Fruit fly (Drosophila melanogaster) whole organism, embryonic: ENCODE results near the gene CG31161.

Experiments used
- Aef1 ChIP-seq: fragments of 200-800 bp; sonication (Bioruptor generic); IDR thresholded peaks from 3 replicates; pipeline ENCODE4 v1.3.6; 2022; ENCODE audit warnings: missing biosample characterization, missing genetic modification characterization
- Asciz ChIP-seq: fragments of 200-800 bp; sonication (Bioruptor generic); optimal IDR thresholded peaks from 2 replicates; lab custom pipeline; 2017; ENCODE audit warnings: missing biosample characterization, mild to moderate bottlenecking, missing genetic modification characterization, missing genetic modification reagents
- Bgb ChIP-seq: fragments of 200-800 bp; sonication (Bioruptor generic); IDR thresholded peaks from 2 replicates; pipeline ENCODE4 v1.3.6; 2022; ENCODE audit warnings: missing biosample characterization, missing genetic modification characterization; ENCODE audit not compliant: partially characterized antibody
- CG12219 ChIP-seq: fragments of 200-800 bp; sonication (Bioruptor generic); optimal IDR thresholded peaks from 3 replicates; lab custom pipeline; 2018; ENCODE audit warnings: missing biosample characterization, mild to moderate bottlenecking, missing genetic modification characterization
- CG13287 ChIP-seq: fragments of 200-800 bp; sonication (Bioruptor generic); IDR thresholded peaks from 2 replicates; pipeline ENCODE4 v1.3.6; 2022; ENCODE audit warnings: missing biosample characterization, missing genetic modification characterization; ENCODE audit not compliant: partially characterized antibody
- CG13624 ChIP-seq: fragments of 200-800 bp; sonication (Bioruptor generic); optimal IDR thresholded peaks from 2 replicates; lab custom pipeline; 2016; ENCODE audit warnings: missing biosample characterization, missing genetic modification characterization
- CG14050 ChIP-seq: fragments of 200-800 bp; sonication (Bioruptor generic); IDR thresholded peaks from 3 replicates; pipeline ENCODE4 v1.3.6; 2022; ENCODE audit warnings: missing biosample characterization, missing genetic modification characterization
- CG14710 ChIP-seq: fragments of 200-800 bp; sonication (Bioruptor generic); optimal IDR thresholded peaks from 3 replicates; lab custom pipeline; 2019; ENCODE audit warnings: missing biosample characterization, mild to moderate bottlenecking, missing genetic modification characterization, moderate library complexity
- CG15073 ChIP-seq: fragments of 200-800 bp; sonication (Bioruptor generic); optimal IDR thresholded peaks from 2 replicates; lab custom pipeline; 2016; ENCODE audit warnings: missing biosample characterization, missing genetic modification characterization
- CG1529 ChIP-seq: fragments of 200-800 bp; sonication (Bioruptor generic); optimal IDR thresholded peaks from 3 replicates; lab custom pipeline; 2018; ENCODE audit warnings: missing biosample characterization, missing genetic modification characterization
- CG1603 ChIP-seq: fragments of 200-800 bp; sonication (Bioruptor generic); optimal IDR thresholded peaks from 2 replicates; lab custom pipeline; 2019; ENCODE audit warnings: missing biosample characterization, mild to moderate bottlenecking, missing genetic modification characterization, moderate library complexity
- CG2116 ChIP-seq: fragments of 200-800 bp; sonication (Bioruptor generic); optimal IDR thresholded peaks from 3 replicates; lab custom pipeline; 2018; ENCODE audit warnings: missing biosample characterization, mild to moderate bottlenecking, missing genetic modification characterization
- CG7271 ChIP-seq: fragments of 200-800 bp; sonication (Bioruptor generic); optimal IDR thresholded peaks from 2 replicates; lab custom pipeline; 2018; ENCODE audit warnings: missing biosample characterization, mild to moderate bottlenecking, missing genetic modification characterization, moderate library complexity
- CG7928 ChIP-seq: fragments of 200-800 bp; sonication (Bioruptor generic); optimal IDR thresholded peaks from 2 replicates; lab custom pipeline; 2017; ENCODE audit warnings: missing biosample characterization, mild to moderate bottlenecking, missing genetic modification characterization
- CG7963 ChIP-seq: fragments of 200-800 bp; sonication (Bioruptor generic); IDR thresholded peaks from 3 replicates; pipeline ENCODE4 v1.3.6; 2022; ENCODE audit warnings: missing biosample characterization, missing genetic modification characterization; ENCODE audit not compliant: partially characterized antibody
- CG8359 ChIP-seq: fragments of 200-800 bp; sonication (Bioruptor generic); optimal IDR thresholded peaks from 2 replicates; lab custom pipeline; 2017; ENCODE audit warnings: missing biosample characterization, mild to moderate bottlenecking, missing genetic modification characterization, borderline replicate concordance
- CG9797 ChIP-seq: fragments of 200-800 bp; sonication (Bioruptor generic); optimal IDR thresholded peaks from 3 replicates; lab custom pipeline; 2018; ENCODE audit warnings: missing biosample characterization, mild to moderate bottlenecking, missing genetic modification characterization
- Dbx ChIP-seq: fragments of 200-800 bp; sonication (Bioruptor generic); IDR thresholded peaks from 3 replicates; pipeline ENCODE4 v1.3.6; 2022; ENCODE audit warnings: missing biosample characterization, missing genetic modification characterization
- Dll ChIP-seq: fragments of 200-800 bp; sonication (Bioruptor generic); IDR thresholded peaks from 4 replicates; pipeline ENCODE4 v1.3.6; 2022; ENCODE audit warnings: missing biosample characterization, missing genetic modification characterization; ENCODE audit not compliant: partially characterized antibody
- Dp ChIP-seq: fragments of 200-800 bp; sonication (Bioruptor generic); optimal IDR thresholded peaks from 2 replicates; lab custom pipeline; 2018; ENCODE audit warnings: missing biosample characterization, mild to moderate bottlenecking, missing genetic modification characterization, moderate library complexity
- Ets97D ChIP-seq: fragments of 200-800 bp; sonication (Bioruptor generic); optimal IDR thresholded peaks from 3 replicates; lab custom pipeline; 2016; ENCODE audit warnings: missing biosample characterization, missing genetic modification characterization
- HmgZ ChIP-seq: fragments of 200-800 bp; sonication (Bioruptor generic); optimal IDR thresholded peaks from 2 replicates; lab custom pipeline; 2018; ENCODE audit warnings: missing biosample characterization, mild to moderate bottlenecking, missing genetic modification characterization
- Hr51 ChIP-seq, 2 experiments: fragments of 200-800 bp; sonication (Bioruptor generic); optimal IDR thresholded peaks; 2 replicates in 1 of 2; 3 replicates in 1 of 2; lab custom pipeline; 2016 to 2018; ENCODE audit warnings: missing biosample characterization in 2 of 2, missing genetic modification characterization in 2 of 2, mild to moderate bottlenecking in 1 of 2, moderate library complexity in 1 of 2
- MBD-R2 ChIP-seq: fragments of 200-800 bp; sonication (Bioruptor generic); IDR thresholded peaks from 2 replicates; pipeline ENCODE4 v1.3.6; 2022; ENCODE audit warnings: missing biosample characterization, missing genetic modification characterization
- MESR4 ChIP-seq: fragments of 200-800 bp; sonication (Bioruptor generic); optimal IDR thresholded peaks from 2 replicates; lab custom pipeline; 2018; ENCODE audit warnings: missing biosample characterization, mild to moderate bottlenecking, missing genetic modification characterization, moderate library complexity
- Max ChIP-seq: fragments of 200-800 bp; sonication (Bioruptor generic); optimal IDR thresholded peaks from 2 replicates; lab custom pipeline; 2016; ENCODE audit warnings: missing biosample characterization, mild to moderate bottlenecking, missing genetic modification characterization
- Scr ChIP-seq: fragments of 200-800 bp; sonication (Bioruptor generic); IDR thresholded peaks from 2 replicates; pipeline ENCODE4 v1.3.6; 2022; ENCODE audit warnings: missing biosample characterization, missing genetic modification characterization; ENCODE audit not compliant: partially characterized antibody
- Taf1 ChIP-seq: fragments of 200-800 bp; sonication (Bioruptor generic); IDR thresholded peaks from 2 replicates; pipeline ENCODE4 v1.3.6; 2022; ENCODE audit warnings: missing biosample characterization, missing genetic modification characterization
- Trl ChIP-seq, 3 experiments: fragments of >200 bp in 2 of 3; fragments of 200-800 bp in 1 of 3; sonication (Bioruptor generic) in 1 of 3; optimal IDR thresholded peaks; 2 replicates in 1 of 3; 3 replicates in 2 of 3; lab custom pipeline; 2016 to 2017; ENCODE audit warnings: missing biosample characterization in 1 of 3, missing genetic modification characterization in 1 of 3
- amos ChIP-seq: fragments of 200-800 bp; sonication (Bioruptor generic); IDR thresholded peaks from 2 replicates; pipeline ENCODE4 v1.3.6; 2022; ENCODE audit warnings: missing biosample characterization, missing genetic modification characterization; ENCODE audit not compliant: partially characterized antibody
- bbx ChIP-seq: fragments of 200-800 bp; sonication (Bioruptor generic); IDR thresholded peaks from 2 replicates; pipeline ENCODE4 v1.3.6; 2022; ENCODE audit warnings: missing biosample characterization, missing genetic modification characterization; ENCODE audit not compliant: partially characterized antibody
- chinmo ChIP-seq: fragments of 200-800 bp; sonication (Bioruptor generic); IDR thresholded peaks from 4 replicates; pipeline ENCODE4 v1.3.6; 2022; ENCODE audit warnings: missing biosample characterization, missing genetic modification characterization; ENCODE audit not compliant: partially characterized antibody
- cwo ChIP-seq: fragments of 200-800 bp; sonication (Bioruptor generic); optimal IDR thresholded peaks from 3 replicates; lab custom pipeline; 2017; ENCODE audit warnings: missing biosample characterization, missing genetic modification characterization, mild to moderate bottlenecking, moderate library complexity, missing genetic modification reagents
- ftz-f1 ChIP-seq: fragments of 200-800 bp; sonication (Bioruptor generic); optimal IDR thresholded peaks from 2 replicates; lab custom pipeline; 2016; ENCODE audit warnings: missing biosample characterization, missing genetic modification characterization
- gfzf ChIP-seq: fragments of 200-800 bp; sonication (Bioruptor generic); optimal IDR thresholded peaks from 2 replicates; lab custom pipeline; 2016; ENCODE audit warnings: missing biosample characterization, mild to moderate bottlenecking, missing genetic modification characterization, moderate library complexity
- grn ChIP-seq: fragments of 200-800 bp; sonication (Bioruptor generic); optimal IDR thresholded peaks from 3 replicates; lab custom pipeline; 2017; ENCODE audit warnings: missing biosample characterization, missing genetic modification characterization
- gro ChIP-seq: fragments of 200-800 bp; sonication (Bioruptor generic); optimal IDR thresholded peaks from 2 replicates; lab custom pipeline; 2016; ENCODE audit warnings: missing biosample characterization, missing genetic modification characterization
- h ChIP-seq: fragments of >200 bp; optimal IDR thresholded peaks from 2 replicates; lab custom pipeline; 2017
- hkb ChIP-seq, 2 experiments: fragments of 200-800 bp in 1 of 2; fragments of >200 bp in 1 of 2; sonication (Bioruptor generic) in 1 of 2; IDR thresholded peaks in 1 of 2; optimal IDR thresholded peaks in 1 of 2; 2 replicates each; pipeline versions ENCODE4 v1.3.6 to Lab custom; 2017 to 2022; ENCODE audit warnings: missing biosample characterization in 1 of 2, missing genetic modification characterization in 1 of 2
- mld ChIP-seq: fragments of 200-800 bp; sonication (Bioruptor generic); IDR thresholded peaks from 3 replicates; pipeline ENCODE4 v1.3.6; 2022; ENCODE audit warnings: missing biosample characterization, missing genetic modification characterization; ENCODE audit not compliant: partially characterized antibody
- nmo ChIP-seq: fragments of 200-800 bp; sonication (Bioruptor generic); optimal IDR thresholded peaks from 2 replicates; lab custom pipeline; 2018; ENCODE audit warnings: missing biosample characterization, mild to moderate bottlenecking, missing genetic modification characterization, moderate library complexity
- peb ChIP-seq: fragments of 200-800 bp; sonication (Bioruptor generic); IDR thresholded peaks from 2 replicates; pipeline ENCODE4 v1.3.6; 2022; ENCODE audit warnings: missing biosample characterization, missing genetic modification characterization
- pzg ChIP-seq: fragments of 200-800 bp; sonication (Bioruptor generic); optimal IDR thresholded peaks from 3 replicates; lab custom pipeline; 2018; ENCODE audit warnings: missing biosample characterization, mild to moderate bottlenecking, missing genetic modification characterization, moderate library complexity
- sr ChIP-seq: fragments of 200-800 bp; sonication (Bioruptor generic); IDR thresholded peaks from 3 replicates; pipeline ENCODE4 v1.3.6; 2022; ENCODE audit warnings: missing biosample characterization, missing genetic modification characterization
- trem ChIP-seq: fragments of 200-800 bp; optimal IDR thresholded peaks from 3 replicates; lab custom pipeline; 2019; ENCODE audit warnings: missing biosample characterization, mild to moderate bottlenecking, missing genetic modification characterization, moderate library complexity
- zen ChIP-seq: fragments of 200-800 bp; sonication (Bioruptor generic); optimal IDR thresholded peaks from 3 replicates; lab custom pipeline; 2018; ENCODE audit warnings: missing biosample characterization, mild to moderate bottlenecking, missing genetic modification characterization, moderate library complexity
- zen2 ChIP-seq: fragments of 200-800 bp; sonication (Bioruptor generic); IDR thresholded peaks from 3 replicates; pipeline ENCODE4 v1.3.6; 2022; ENCODE audit warnings: missing biosample characterization, missing genetic modification characterization; ENCODE audit not compliant: partially characterized antibody

Gene CG31161

DNA sequence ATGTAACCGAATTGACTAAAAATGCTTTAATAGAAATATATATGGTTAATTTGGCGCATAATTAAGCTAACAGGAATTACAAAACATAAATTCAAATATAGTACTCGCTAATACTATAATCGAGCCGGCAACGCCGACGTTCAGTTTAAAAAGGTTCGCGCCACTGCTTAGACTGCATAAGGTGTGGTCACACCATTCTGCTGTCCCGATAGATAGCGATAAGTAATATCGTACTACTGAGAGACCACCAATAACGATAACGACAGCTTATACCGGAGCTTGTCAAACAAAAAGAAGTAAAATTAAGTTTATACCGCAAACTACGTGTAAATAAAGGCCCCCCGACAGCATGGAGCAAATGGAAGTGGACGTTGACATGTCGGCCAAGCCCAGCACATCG lies 35.8 kb upstream of the CG31161 start, which contains the start of gene CSN6 (continued):
- TF ChIP-seq Asciz (GFP tag; lab: Kevin White, UChicago) (no peak), trem (peak; percentile 75), gro (GFP tag; lab: Kevin White, UChicago) (peak; percentile 63), h (no peak), CG15073 (GFP tag; lab: Kevin White, UChicago) (no peak), Trl (optimal IDR thresholded peaks at IDR 0.05; lab: Kevin White, UChicago) (no peak), Trl (GFP tag; optimal IDR thresholded peaks at IDR 0.05; lab: Kevin White, UChicago) (no peak), amos (GFP tag; lab: Robert Waterston, UW) (peak; percentile 84), CG7928 (GFP tag; lab: Kevin White, UChicago) (peak; percentile 4), HmgZ (tag; lab: Kevin White, UChicago) (peak; percentile 69), CG2116 (peak; percentile 55), hkb (optimal IDR thresholded peaks at IDR 0.05; lab: Kevin White, UChicago) (peak; percentile 29), hkb (GFP tag; IDR thresholded peaks at IDR 0.05; lab: Robert Waterston, UW) (no peak), nmo (GFP tag; lab: Kevin White, UChicago) (peak; percentile 27), grn (peak; percentile 6), CG7271 (tag; lab: Kevin White, UChicago) (no peak), CG13624 (GFP tag; lab: Kevin White, UChicago) (peak; percentile 44), Dll (GFP tag; lab: Robert Waterston, UW) (peak; percentile 82), zen2 (peak; percentile 62; the same call in 2 of the 3 replicates)
- TF ChIP-seq, all 482 proteins: peak for 106

DNA sequence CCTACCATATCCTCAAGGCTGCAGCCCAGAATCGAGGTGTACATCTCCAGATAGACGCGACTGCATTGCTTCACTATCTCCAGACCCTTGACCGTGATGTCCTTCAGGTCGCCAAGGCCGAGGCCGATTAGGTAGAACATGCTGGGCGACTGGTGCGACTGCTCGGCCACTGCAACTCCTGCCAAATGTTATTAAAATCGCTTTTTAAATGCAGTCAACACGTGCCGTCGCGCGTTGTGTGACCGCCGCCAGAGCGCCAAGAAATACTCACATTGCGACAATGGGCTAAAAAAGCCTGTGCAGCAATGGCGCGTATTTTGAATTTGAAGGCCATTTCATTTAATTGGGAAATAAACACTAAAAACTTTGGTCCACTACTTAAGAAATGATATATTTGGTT lies 33.3 kb upstream of the CG31161 start, which contains the start of gene Dph5:
Gene Dph5, minus strand, starts transcription at position 245 of the 400 bp plus-strand sequence.
- TF ChIP-seq Bgb (GFP tag; lab: Robert Waterston, UW) (0 out of 2 replicates have a peak, but pooled peaks have one; percentile 9), CG8359 (no peak), CG7963 (GFP tag; lab: Robert Waterston, UW) (0 out of 3 replicates have a peak, but pooled peaks have one; percentile 23), bbx (GFP tag; lab: Robert Waterston, UW) (peak; percentile 29; the same call in 1 of the 2 replicates), CG12219 (GFP tag; lab: Kevin White, UChicago) (no peak), CG1529 (GFP tag; lab: Kevin White, UChicago) (no peak), Hr51 (GFP tag; optimal IDR thresholded peaks at IDR 0.05; lab: Kevin White, UChicago) (no peak), Max (peak; percentile 52), mld (GFP tag; lab: Robert Waterston, UW) (0 out of 3 replicates have a peak, but pooled peaks have one; percentile 30), cwo (GFP tag; lab: Kevin White, UChicago) (peak; percentile 44), Aef1 (GFP tag; lab: Robert Waterston, UW) (no peak), sr (GFP tag; lab: Robert Waterston, UW) (no peak), gfzf (GFP tag; lab: Kevin White, UChicago) (peak; percentile 83), zen (tag; lab: Kevin White, UChicago) (peak; percentile 5), MBD-R2 (GFP tag; lab: Robert Waterston, UW) (peak; percentile 60), Dbx (GFP tag; lab: Robert Waterston, UW) (0 out of 3 replicates have a peak, but pooled peaks have one; percentile 12), MESR4 (peak; percentile 70), CG14710 (tag; lab: Kevin White, UChicago) (peak; percentile 0), CG9797 (GFP tag; lab: Kevin White, UChicago) (peak; percentile 55), Scr (GFP tag; lab: Robert Waterston, UW) (peak; percentile 18; the same call in 1 of the 2 replicates), CG1603 (tag; lab: Kevin White, UChicago) (peak; percentile 23), CG13287 (GFP tag; lab: Robert Waterston, UW) (peak; percentile 28; the same call in 1 of the 2 replicates), Dll (GFP tag; lab: Robert Waterston, UW) (0 out of 4 replicates have a peak, but pooled peaks have one; percentile 11), chinmo (0 out of 4 replicates have a peak, but pooled peaks have one; percentile 7), ftz-f1 (GFP tag; lab: Kevin White, UChicago) (peak; percentile 98), CG14050 (GFP tag; lab: Robert Waterston, UW) (no peak), Taf1 (GFP tag; lab: Robert Waterston, UW) (no peak), pzg (peak; percentile 61), Ets97D (GFP tag; lab: Kevin White, UChicago) (peak; percentile 7), peb (GFP tag; lab: Robert Waterston, UW) (no peak), Dp (GFP tag; lab: Kevin White, UChicago) (peak; percentile 87)
